Fruit fly (Drosophila melanogaster) whole organism, embryonic: ENCODE results near the gene yps.

ENCODE experiments used
- ATbp ChIP-seq: fragments of 200-800 bp; sonication (Bioruptor generic); optimal IDR thresholded peaks from 2 replicates; lab custom pipeline; 2017; ENCODE audit warnings: missing biosample characterization, mild to moderate bottlenecking, missing genetic modification characterization, missing genetic modification reagents
- Aef1 ChIP-seq: fragments of 200-800 bp; sonication (Bioruptor generic); IDR thresholded peaks from 3 replicates; pipeline ENCODE4 v1.3.6; 2022; ENCODE audit warnings: missing biosample characterization, missing genetic modification characterization
- CG10321 ChIP-seq: fragments of 200-800 bp; sonication (Bioruptor generic); IDR thresholded peaks from 2 replicates; pipeline ENCODE4 v1.3.6; 2022; ENCODE audit warnings: missing biosample characterization, missing genetic modification characterization
- CG11695 ChIP-seq: fragments of 200-800 bp; sonication (Bioruptor generic); IDR thresholded peaks from 3 replicates; pipeline ENCODE4 v1.3.6; 2022; ENCODE audit warnings: missing biosample characterization, missing genetic modification characterization
- CG1233 ChIP-seq: fragments of 200-800 bp; sonication (Bioruptor generic); optimal IDR thresholded peaks from 4 replicates; lab custom pipeline; 2018; ENCODE audit warnings: missing biosample characterization, mild to moderate bottlenecking, missing genetic modification characterization
- CG12659 ChIP-seq: fragments of 200-800 bp; sonication (Bioruptor generic); optimal IDR thresholded peaks from 3 replicates; lab custom pipeline; 2017; ENCODE audit warnings: mild to moderate bottlenecking, missing biosample characterization, missing genetic modification reagents, missing genetic modification characterization
- CG12769 ChIP-seq: fragments of 200-800 bp; sonication (Bioruptor generic); optimal IDR thresholded peaks from 2 replicates; lab custom pipeline; 2019; ENCODE audit warnings: missing biosample characterization, mild to moderate bottlenecking, missing genetic modification characterization, moderate library complexity
- CG13894 ChIP-seq: fragments of 200-800 bp; sonication (Bioruptor generic); optimal IDR thresholded peaks from 3 replicates; lab custom pipeline; 2018; ENCODE audit warnings: missing biosample characterization, mild to moderate bottlenecking, missing genetic modification characterization, moderate library complexity
- CG14014 ChIP-seq: fragments of 200-800 bp; sonication (Bioruptor generic); IDR thresholded peaks from 2 replicates; pipeline ENCODE4 v1.3.6; 2022; ENCODE audit warnings: missing biosample characterization, missing genetic modification characterization
- CG14860 ChIP-seq: fragments of 200-800 bp; sonication (Bioruptor generic); IDR thresholded peaks from 3 replicates; pipeline ENCODE4 v1.3.6; 2022; ENCODE audit warnings: missing biosample characterization, missing genetic modification characterization; ENCODE audit not compliant: partially characterized antibody
- CG15696 ChIP-seq: fragments of 200-800 bp; sonication (Bioruptor generic); optimal IDR thresholded peaks from 2 replicates; lab custom pipeline; 2019; ENCODE audit warnings: missing biosample characterization, mild to moderate bottlenecking, missing genetic modification characterization, moderate library complexity
- CG16779 ChIP-seq: fragments of 200-800 bp; sonication (Bioruptor generic); IDR thresholded peaks from 2 replicates; pipeline ENCODE4 v1.3.6; 2022; ENCODE audit warnings: missing biosample characterization, missing genetic modification characterization
- CG2202 ChIP-seq: fragments of 200-800 bp; sonication (Bioruptor generic); optimal IDR thresholded peaks from 2 replicates; lab custom pipeline; 2018; ENCODE audit warnings: missing biosample characterization, mild to moderate bottlenecking, missing genetic modification characterization
- CG4328 ChIP-seq: fragments of 200-800 bp; sonication (Bioruptor generic); optimal IDR thresholded peaks from 3 replicates; lab custom pipeline; 2017; ENCODE audit warnings: missing biosample characterization, missing genetic modification reagents, missing genetic modification characterization
- CG4730 ChIP-seq: fragments of 200-800 bp; sonication (Bioruptor generic); IDR thresholded peaks from 2 replicates; pipeline ENCODE4 v1.3.6; 2022; ENCODE audit warnings: missing biosample characterization, missing genetic modification characterization
- CG6854 ChIP-seq: fragments of 200-800 bp; sonication (Bioruptor generic); optimal IDR thresholded peaks from 3 replicates; lab custom pipeline; 2017; ENCODE audit warnings: missing biosample characterization, mild to moderate bottlenecking, missing genetic modification characterization
- CG7357 ChIP-seq: fragments of 200-800 bp; sonication (Bioruptor generic); IDR thresholded peaks from 3 replicates; pipeline ENCODE4 v1.3.6; 2022; ENCODE audit warnings: missing biosample characterization, missing genetic modification characterization
- CG7987 ChIP-seq: fragments of 200-800 bp; sonication (Bioruptor generic); optimal IDR thresholded peaks from 2 replicates; lab custom pipeline; 2018; ENCODE audit warnings: missing biosample characterization, mild to moderate bottlenecking, missing genetic modification characterization, moderate library complexity
- CG8944 ChIP-seq: fragments of 200-800 bp; sonication (Bioruptor generic); optimal IDR thresholded peaks from 3 replicates; lab custom pipeline; 2016; ENCODE audit warnings: missing biosample characterization, missing genetic modification characterization
- CG9876 ChIP-seq: fragments of 200-800 bp; sonication (Bioruptor generic); optimal IDR thresholded peaks from 2 replicates; lab custom pipeline; 2016; ENCODE audit warnings: missing biosample characterization, missing genetic modification characterization
- Dfd ChIP-seq, 2 experiments: fragments of >200 bp; optimal IDR thresholded peaks; 2 replicates each; lab custom pipeline; 2017; ENCODE audit warnings: missing biosample characterization in 2 of 2, missing genetic modification characterization in 2 of 2
- Dref ChIP-seq: fragments of 200-800 bp; sonication (Bioruptor generic); IDR thresholded peaks from 2 replicates; pipeline ENCODE4 v1.3.6; 2022; ENCODE audit warnings: missing biosample characterization, missing genetic modification characterization
- Elba2 ChIP-seq: fragments of 200-800 bp; sonication (Bioruptor generic); optimal IDR thresholded peaks from 3 replicates; lab custom pipeline; 2016; ENCODE audit warnings: missing biosample characterization, missing genetic modification characterization
- Fer1 ChIP-seq: fragments of 200-800 bp; sonication (Bioruptor generic); optimal IDR thresholded peaks from 2 replicates; lab custom pipeline; 2017; ENCODE audit warnings: missing biosample characterization, mild to moderate bottlenecking, missing genetic modification characterization
- Lim3 ChIP-seq: fragments of 200-800 bp; sonication (Bioruptor generic); IDR thresholded peaks from 2 replicates; pipeline ENCODE4 v1.3.6; 2022; ENCODE audit warnings: missing biosample characterization, missing genetic modification characterization
- Nf-YB ChIP-seq: fragments of 200-800 bp; sonication (Bioruptor generic); optimal IDR thresholded peaks from 3 replicates; lab custom pipeline; 2019; ENCODE audit warnings: missing biosample characterization, mild to moderate bottlenecking, missing genetic modification characterization, moderate library complexity
- PHDP ChIP-seq: fragments of 200-800 bp; sonication (Bioruptor generic); optimal IDR thresholded peaks from 3 replicates; lab custom pipeline; 2018; ENCODE audit warnings: missing biosample characterization, mild to moderate bottlenecking, missing genetic modification characterization, moderate library complexity
- Ptx1 ChIP-seq: fragments of 200-800 bp; sonication (Bioruptor generic); IDR thresholded peaks from 2 replicates; pipeline ENCODE4 v1.3.6; 2022; ENCODE audit warnings: missing biosample characterization, missing genetic modification characterization
- Vsx1 ChIP-seq: fragments of 200-800 bp; sonication (Bioruptor generic); optimal IDR thresholded peaks from 2 replicates; lab custom pipeline; 2017; ENCODE audit warnings: missing biosample characterization, mild to moderate bottlenecking, missing genetic modification characterization, missing genetic modification reagents
- ac ChIP-seq: fragments of 200-800 bp; sonication (Bioruptor generic); optimal IDR thresholded peaks from 3 replicates; lab custom pipeline; 2017; ENCODE audit warnings: missing biosample characterization, mild to moderate bottlenecking, missing genetic modification characterization
- amos ChIP-seq: fragments of 200-800 bp; sonication (Bioruptor generic); IDR thresholded peaks from 2 replicates; pipeline ENCODE4 v1.3.6; 2022; ENCODE audit warnings: missing biosample characterization, missing genetic modification characterization; ENCODE audit not compliant: partially characterized antibody
- ash1 ChIP-seq: fragments of 200-800 bp; sonication (Bioruptor generic); optimal IDR thresholded peaks from 2 replicates; lab custom pipeline; 2018; ENCODE audit warnings: missing biosample characterization, mild to moderate bottlenecking, missing genetic modification characterization
- bsh ChIP-seq, 2 experiments: fragments of 200-800 bp; sonication (Bioruptor generic); optimal IDR thresholded peaks; 2 replicates each; lab custom pipeline; 2017 to 2018; ENCODE audit warnings: mild to moderate bottlenecking in 2 of 2, missing biosample characterization in 2 of 2, missing genetic modification characterization in 2 of 2, moderate library complexity in 1 of 2
- cad ChIP-seq: fragments of >200 bp; optimal IDR thresholded peaks from 2 replicates; lab custom pipeline; 2017; ENCODE audit warnings: missing biosample characterization, missing genetic modification characterization
- cg ChIP-seq: fragments of 200-800 bp; sonication (Bioruptor generic); optimal IDR thresholded peaks from 3 replicates; lab custom pipeline; 2019; ENCODE audit warnings: missing biosample characterization, mild to moderate bottlenecking, missing genetic modification characterization, moderate library complexity
- dmrt11E ChIP-seq: fragments of 200-800 bp; sonication (Bioruptor generic); optimal IDR thresholded peaks from 3 replicates; lab custom pipeline; 2018; ENCODE audit warnings: missing biosample characterization, mild to moderate bottlenecking, missing genetic modification characterization, moderate library complexity
- en ChIP-seq: fragments of 200-800 bp; sonication (Bioruptor generic); optimal IDR thresholded peaks from 2 replicates; lab custom pipeline; 2016; ENCODE audit warnings: missing biosample characterization, missing genetic modification characterization
- maf-S ChIP-seq: fragments of 200-800 bp; sonication (Bioruptor generic); optimal IDR thresholded peaks from 2 replicates; lab custom pipeline; 2016; ENCODE audit warnings: missing biosample characterization, missing genetic modification characterization
- pb ChIP-seq: fragments of 200-800 bp; sonication (Bioruptor generic); optimal IDR thresholded peaks from 3 replicates; lab custom pipeline; 2016; ENCODE audit warnings: missing biosample characterization, missing genetic modification characterization
- pzg ChIP-seq: fragments of 200-800 bp; sonication (Bioruptor generic); optimal IDR thresholded peaks from 3 replicates; lab custom pipeline; 2018; ENCODE audit warnings: missing biosample characterization, mild to moderate bottlenecking, missing genetic modification characterization, moderate library complexity
- repo ChIP-seq: fragments of 200-800 bp; sonication (Bioruptor generic); optimal IDR thresholded peaks from 2 replicates; lab custom pipeline; 2016; ENCODE audit warnings: missing biosample characterization, missing genetic modification characterization
- schlank ChIP-seq: fragments of 200-800 bp; sonication (Bioruptor generic); optimal IDR thresholded peaks from 2 replicates; lab custom pipeline; 2018; ENCODE audit warnings: missing biosample characterization, mild to moderate bottlenecking, missing genetic modification characterization
- sens ChIP-seq: fragments of 200-800 bp; sonication (Bioruptor generic); peaks from one replicate; lab custom pipeline; 2016; ENCODE audit warnings: missing biosample characterization, missing genetic modification characterization
- slou ChIP-seq: fragments of 200-800 bp; sonication (Bioruptor generic); optimal IDR thresholded peaks from 3 replicates; lab custom pipeline; 2016; ENCODE audit warnings: missing biosample characterization, missing genetic modification characterization
- sqz ChIP-seq: fragments of 200-800 bp; sonication (Bioruptor generic); optimal IDR thresholded peaks from 3 replicates; lab custom pipeline; 2018; ENCODE audit warnings: missing biosample characterization, mild to moderate bottlenecking, missing genetic modification characterization
- sr ChIP-seq: fragments of 200-800 bp; sonication (Bioruptor generic); IDR thresholded peaks from 3 replicates; pipeline ENCODE4 v1.3.6; 2022; ENCODE audit warnings: missing biosample characterization, missing genetic modification characterization
- ssp ChIP-seq: fragments of 200-800 bp; sonication (Bioruptor generic); IDR thresholded peaks from 2 replicates; pipeline ENCODE4 v1.3.6; 2022; ENCODE audit warnings: missing biosample characterization, missing genetic modification characterization
- stc ChIP-seq: fragments of 200-800 bp; sonication (Bioruptor generic); IDR thresholded peaks from 2 replicates; pipeline ENCODE4 v1.3.6; 2022; ENCODE audit warnings: missing biosample characterization, missing genetic modification characterization
- trem ChIP-seq: fragments of 200-800 bp; optimal IDR thresholded peaks from 3 replicates; lab custom pipeline; 2019; ENCODE audit warnings: missing biosample characterization, mild to moderate bottlenecking, missing genetic modification characterization, moderate library complexity
- tx ChIP-seq: fragments of 200-800 bp; sonication (Bioruptor generic); optimal IDR thresholded peaks from 2 replicates; lab custom pipeline; 2016; ENCODE audit warnings: missing biosample characterization, missing genetic modification characterization
- vfl ChIP-seq: fragments of 200-800 bp; sonication (Bioruptor generic); optimal IDR thresholded peaks from 2 replicates; lab custom pipeline; 2016; ENCODE audit warnings: missing biosample characterization, missing genetic modification characterization

Gene yps

dm6 chr3L:12124138-12124583 is 789 bp downstream of the yps start (continued):
- TF ChIP-seq CG8944 (GFP tag; lab: Kevin White, UChicago) = no peak
- TF ChIP-seq Nf-YB (GFP tag; lab: Kevin White, UChicago) = peak; percentile 67
- TF ChIP-seq pzg = peak; percentile 42
- TF ChIP-seq sens (GFP tag; lab: Kevin White, UChicago) = peak; percentile 60
- no peak for TF ChIP-seq CG13894 (tag; lab: Kevin White, UChicago)
- peak; percentile 75 for TF ChIP-seq CG7987
- TF ChIP-seq CG14014 = peak; percentile 7; the same call in 1 of the 2 replicates
- TF ChIP-seq CG11695 (GFP tag; lab: Robert Waterston, UW) = no peak
- no peak for TF ChIP-seq CG1233
- no peak for TF ChIP-seq PHDP (tag; lab: Kevin White, UChicago)
- TF ChIP-seq Aef1 (GFP tag; lab: Robert Waterston, UW) = no peak
- TF ChIP-seq CG4328 (GFP tag; lab: Kevin White, UChicago) = peak; percentile 4
- no peak for TF ChIP-seq tx
- TF ChIP-seq CG12659 (GFP tag; lab: Kevin White, UChicago) = peak; percentile 57
- TF ChIP-seq bsh (GFP tag; optimal IDR thresholded peaks at IDR 0.05; lab: Kevin White, UChicago) = peak; percentile 2 to 4
- no peak for TF ChIP-seq Lim3 (GFP tag; lab: Robert Waterston, UW)
- no peak for TF ChIP-seq Dfd (GFP tag; optimal IDR thresholded peaks at IDR 0.05; lab: Kevin White, UChicago)
- peak; percentile 13 for TF ChIP-seq CG6854 (GFP tag; lab: Kevin White, UChicago)
- TF ChIP-seq CG14860 (GFP tag; lab: Robert Waterston, UW) = no peak
- no peak for TF ChIP-seq CG4730 (GFP tag; lab: Robert Waterston, UW)
- TF ChIP-seq dmrt11E (tag; lab: Kevin White, UChicago) = no peak
- TF ChIP-seq maf-S (GFP tag; lab: Kevin White, UChicago) = no peak
- TF ChIP-seq en = no peak
- no peak for TF ChIP-seq slou (GFP tag; lab: Kevin White, UChicago)
- no peak for TF ChIP-seq schlank (tag; lab: Kevin White, UChicago)
- peak; percentile 40 for TF ChIP-seq Vsx1
- TF ChIP-seq CG10321 (GFP tag; lab: Robert Waterston, UW) = peak; percentile 72
- TF ChIP-seq repo (GFP tag; lab: Kevin White, UChicago) = no peak
- TF ChIP-seq CG7357 (GFP tag; lab: Robert Waterston, UW) = no peak
- TF ChIP-seq cg (GFP tag; lab: Kevin White, UChicago) = peak; percentile 100
- no peak for TF ChIP-seq cad (GFP tag; lab: Kevin White, UChicago)
- peak; percentile 92; the same call in 2 of the 3 replicates for TF ChIP-seq sr (GFP tag; lab: Robert Waterston, UW)
- TF ChIP-seq amos = peak; percentile 23; the same call in 1 of the 2 replicates
- peak; percentile 85 for TF ChIP-seq CG12769 (tag; lab: Kevin White, UChicago)
- no peak for TF ChIP-seq CG9876
- no peak for TF ChIP-seq ssp (GFP tag; lab: Robert Waterston, UW)
- no peak for TF ChIP-seq pb (GFP tag; lab: Kevin White, UChicago)
- no peak for TF ChIP-seq ATbp (GFP tag; lab: Kevin White, UChicago)
- TF ChIP-seq ash1 (GFP tag; lab: Kevin White, UChicago) = peak; percentile 47
- no peak for TF ChIP-seq CG2202 (tag; lab: Kevin White, UChicago)
- 0 out of 2 replicates have a peak, but pooled peaks have one; percentile 7 for TF ChIP-seq stc (GFP tag; lab: Robert Waterston, UW)
- TF ChIP-seq ac = no peak
- TF ChIP-seq vfl (GFP tag; lab: Kevin White, UChicago) = no peak
- peak; percentile 34; the same call in 1 of the 2 replicates for TF ChIP-seq Dref (GFP tag; lab: Robert Waterston, UW)
- TF ChIP-seq trem = peak; percentile 19
- peak; percentile 63 for TF ChIP-seq Fer1 (GFP tag; lab: Kevin White, UChicago)
- peak; percentile 95 for TF ChIP-seq Elba2 (GFP tag; lab: Kevin White, UChicago)
- no peak for TF ChIP-seq CG16779 (GFP tag; lab: Robert Waterston, UW)
- TF ChIP-seq CG15696 (tag; lab: Kevin White, UChicago) = no peak
- TF ChIP-seq Ptx1 (GFP tag; lab: Robert Waterston, UW) = peak; percentile 27; the same call in 1 of the 2 replicates
- TF ChIP-seq sqz (GFP tag; lab: Kevin White, UChicago) = peak; percentile 28
